Fruit fly (Drosophila melanogaster) whole organism, embryonic: ENCODE measurements around the gene ETHR.

Experiments used
- Adf1 ChIP-seq: fragments of 200-800 bp; sonication (Bioruptor generic); IDR thresholded peaks from 2 replicates; pipeline ENCODE4 v1.3.6; 2022; ENCODE audit warnings: missing biosample characterization, missing genetic modification characterization
- Blimp-1 ChIP-seq: fragments of 200-800 bp; sonication (Bioruptor generic); optimal IDR thresholded peaks from 3 replicates; lab custom pipeline; 2018; ENCODE audit warnings: missing biosample characterization, missing genetic modification characterization, mild to moderate bottlenecking, moderate library complexity, missing genetic modification reagents
- CG10274 ChIP-seq: fragments of 200-800 bp; sonication (Bioruptor generic); optimal IDR thresholded peaks from 3 replicates; lab custom pipeline; 2017; ENCODE audit warnings: missing biosample characterization, mild to moderate bottlenecking, missing genetic modification characterization
- CG10321 ChIP-seq: fragments of 200-800 bp; sonication (Bioruptor generic); IDR thresholded peaks from 2 replicates; pipeline ENCODE4 v1.3.6; 2022; ENCODE audit warnings: missing biosample characterization, missing genetic modification characterization
- CG10462 ChIP-seq: fragments of 200-800 bp; sonication (Bioruptor generic); optimal IDR thresholded peaks from 2 replicates; lab custom pipeline; 2016; ENCODE audit warnings: missing biosample characterization, missing genetic modification characterization
- CG12071 ChIP-seq: fragments of 200-800 bp; sonication (Bioruptor generic); optimal IDR thresholded peaks from 3 replicates; lab custom pipeline; 2018; ENCODE audit warnings: missing biosample characterization, mild to moderate bottlenecking, missing genetic modification characterization
- CG12219 ChIP-seq: fragments of 200-800 bp; sonication (Bioruptor generic); optimal IDR thresholded peaks from 3 replicates; lab custom pipeline; 2018; ENCODE audit warnings: missing biosample characterization, mild to moderate bottlenecking, missing genetic modification characterization
- CG12942 ChIP-seq: fragments of 200-800 bp; sonication (Bioruptor generic); optimal IDR thresholded peaks from 3 replicates; lab custom pipeline; 2016; ENCODE audit warnings: missing biosample characterization, missing genetic modification characterization
- CG14667 ChIP-seq: fragments of 200-800 bp; sonication (Bioruptor generic); IDR thresholded peaks from 2 replicates; pipeline ENCODE4 v1.3.6; 2022; ENCODE audit warnings: missing biosample characterization, missing genetic modification characterization
- CG17186 ChIP-seq: fragments of 200-800 bp; sonication (Bioruptor generic); optimal IDR thresholded peaks from 3 replicates; lab custom pipeline; 2017; ENCODE audit warnings: missing biosample characterization, missing genetic modification reagents, missing genetic modification characterization
- CG17328 ChIP-seq: fragments of 200-800 bp; sonication (Bioruptor generic); IDR thresholded peaks from 2 replicates; pipeline ENCODE4 v1.3.6; 2022; ENCODE audit warnings: missing biosample characterization, missing genetic modification characterization
- CG18011 ChIP-seq: fragments of 200-800 bp; sonication (Bioruptor generic); optimal IDR thresholded peaks from 2 replicates; lab custom pipeline; 2017; ENCODE audit warnings: missing biosample characterization, missing genetic modification characterization, mild to moderate bottlenecking, moderate library complexity, missing genotype
- CG3065 ChIP-seq: fragments of 200-800 bp; sonication (Bioruptor generic); optimal IDR thresholded peaks from 2 replicates; lab custom pipeline; 2016; ENCODE audit warnings: missing biosample characterization, missing genetic modification characterization
- CG3995 ChIP-seq: fragments of 200-800 bp; sonication (Bioruptor generic); optimal IDR thresholded peaks from 3 replicates; lab custom pipeline; 2016; ENCODE audit warnings: missing biosample characterization, missing genetic modification characterization
- CG4404 ChIP-seq: fragments of 200-800 bp; sonication (Bioruptor generic); IDR thresholded peaks from 2 replicates; pipeline ENCODE4 v1.3.6; 2022; ENCODE audit warnings: missing biosample characterization, missing genetic modification characterization
- CG4707 ChIP-seq: fragments of 200-800 bp; sonication (Bioruptor generic); optimal IDR thresholded peaks from 2 replicates; lab custom pipeline; 2018; ENCODE audit warnings: missing biosample characterization, mild to moderate bottlenecking, missing genetic modification characterization, moderate library complexity
- CG4820 ChIP-seq: fragments of 200-800 bp; sonication (Bioruptor generic); optimal IDR thresholded peaks from 3 replicates; lab custom pipeline; 2016; ENCODE audit warnings: missing biosample characterization, missing genetic modification characterization
- CG4854 ChIP-seq: fragments of 200-800 bp; sonication (Bioruptor generic); optimal IDR thresholded peaks from 2 replicates; lab custom pipeline; 2016; ENCODE audit warnings: missing biosample characterization, missing genetic modification characterization, inconsistent platforms
- CG6854 ChIP-seq: fragments of 200-800 bp; sonication (Bioruptor generic); optimal IDR thresholded peaks from 3 replicates; lab custom pipeline; 2017; ENCODE audit warnings: missing biosample characterization, mild to moderate bottlenecking, missing genetic modification characterization
- CG9817 ChIP-seq: fragments of 200-800 bp; sonication (Bioruptor generic); optimal IDR thresholded peaks from 2 replicates; lab custom pipeline; 2018; ENCODE audit warnings: missing biosample characterization, mild to moderate bottlenecking, missing genetic modification characterization, moderate library complexity
- CTCF ChIP-seq: fragments of 200-800 bp; sonication (Bioruptor generic); optimal IDR thresholded peaks from 2 replicates; lab custom pipeline; 2017; ENCODE audit warnings: missing biosample characterization, mild to moderate bottlenecking, missing genetic modification characterization, moderate library complexity
- CkIIα-i1 ChIP-seq: fragments of 200-800 bp; sonication (Bioruptor generic); IDR thresholded peaks from 2 replicates; pipeline ENCODE4 v1.3.6; 2022; ENCODE audit warnings: missing biosample characterization, missing genetic modification characterization
- ERR ChIP-seq: fragments of 200-800 bp; sonication (Bioruptor generic); optimal IDR thresholded peaks from 2 replicates; lab custom pipeline; 2016; ENCODE audit warnings: missing biosample characterization, missing genetic modification characterization
- Meics ChIP-seq: fragments of 200-800 bp; sonication (Bioruptor generic); optimal IDR thresholded peaks from 2 replicates; lab custom pipeline; 2017; ENCODE audit warnings: missing biosample characterization, mild to moderate bottlenecking, missing genetic modification characterization
- NC2α ChIP-seq: fragments of 200-800 bp; sonication (Bioruptor generic); optimal IDR thresholded peaks from 2 replicates; lab custom pipeline; 2016; ENCODE audit warnings: missing biosample characterization, missing genetic modification characterization
- NFAT ChIP-seq: fragments of 200-800 bp; sonication (Bioruptor generic); IDR thresholded peaks from 2 replicates; pipeline ENCODE4 v1.3.6; 2022; ENCODE audit warnings: missing biosample characterization, missing genetic modification characterization
- Opbp ChIP-seq: fragments of 200-800 bp; sonication (Bioruptor generic); IDR thresholded peaks from 3 replicates; pipeline ENCODE4 v1.3.6; 2022; ENCODE audit warnings: missing biosample characterization, missing genetic modification characterization; ENCODE audit not compliant: partially characterized antibody
- Sry-β ChIP-seq: fragments of 200-800 bp; sonication (Bioruptor generic); optimal IDR thresholded peaks from 2 replicates; lab custom pipeline; 2018; ENCODE audit warnings: missing biosample characterization, mild to moderate bottlenecking, missing genetic modification characterization, moderate library complexity
- Ssrp ChIP-seq: fragments of 200-800 bp; sonication (Bioruptor generic); optimal IDR thresholded peaks from 2 replicates; lab custom pipeline; 2018; ENCODE audit warnings: missing biosample characterization, mild to moderate bottlenecking, missing genetic modification characterization, moderate library complexity
- aop ChIP-seq: fragments of 200-800 bp; sonication (Bioruptor generic); IDR thresholded peaks from 2 replicates; pipeline ENCODE4 v1.3.6; 2022; ENCODE audit warnings: missing biosample characterization, missing genetic modification characterization
- ash1 ChIP-seq: fragments of 200-800 bp; sonication (Bioruptor generic); optimal IDR thresholded peaks from 2 replicates; lab custom pipeline; 2018; ENCODE audit warnings: missing biosample characterization, mild to moderate bottlenecking, missing genetic modification characterization
- bcd ChIP-seq: fragments of 200-800 bp; sonication (Bioruptor generic); optimal IDR thresholded peaks from 2 replicates; lab custom pipeline; 2017; ENCODE audit warnings: missing biosample characterization, mild to moderate bottlenecking, missing genetic modification characterization
- cato ChIP-seq: fragments of 200-800 bp; sonication (Bioruptor generic); optimal IDR thresholded peaks from 2 replicates; lab custom pipeline; 2016; ENCODE audit warnings: missing biosample characterization, missing genetic modification characterization, borderline replicate concordance
- chn ChIP-seq: fragments of 200-800 bp; sonication (Bioruptor generic); optimal IDR thresholded peaks from 2 replicates; lab custom pipeline; 2016; ENCODE audit warnings: missing biosample characterization, missing genetic modification characterization
- ewg ChIP-seq: fragments of 200-800 bp; sonication (Bioruptor generic); optimal IDR thresholded peaks from 3 replicates; lab custom pipeline; 2017; ENCODE audit warnings: mild to moderate bottlenecking, missing biosample characterization, missing genetic modification reagents, missing genetic modification characterization
- fu2 ChIP-seq: fragments of 200-800 bp; sonication (Bioruptor generic); optimal IDR thresholded peaks from 2 replicates; lab custom pipeline; 2016; ENCODE audit warnings: missing biosample characterization, missing genetic modification characterization
- gce ChIP-seq: fragments of 200-800 bp; sonication (Bioruptor generic); IDR thresholded peaks from 3 replicates; pipeline ENCODE4 v1.3.6; 2022; ENCODE audit warnings: missing biosample characterization, missing genetic modification characterization
- gem ChIP-seq: fragments of 200-800 bp; sonication (Bioruptor generic); optimal IDR thresholded peaks from 2 replicates; lab custom pipeline; 2019; ENCODE audit warnings: missing biosample characterization, mild to moderate bottlenecking, missing genetic modification characterization, moderate library complexity
- h ChIP-seq: fragments of >200 bp; optimal IDR thresholded peaks from 2 replicates; lab custom pipeline; 2017
- jigr1 ChIP-seq: fragments of 200-800 bp; sonication (Bioruptor generic); IDR thresholded peaks from 3 replicates; pipeline ENCODE4 v1.3.6; 2022; ENCODE audit warnings: missing biosample characterization, missing genetic modification characterization
- jing ChIP-seq: fragments of 200-800 bp; sonication (Bioruptor generic); optimal IDR thresholded peaks from 2 replicates; lab custom pipeline; 2018; ENCODE audit warnings: missing biosample characterization, mild to moderate bottlenecking, missing genetic modification characterization
- klu ChIP-seq: fragments of 200-800 bp; sonication (Bioruptor generic); IDR thresholded peaks from 2 replicates; pipeline ENCODE4 v1.3.6; 2022; ENCODE audit warnings: missing biosample characterization, missing genetic modification characterization
- lmd ChIP-seq: fragments of 200-800 bp; sonication (Bioruptor generic); IDR thresholded peaks from 2 replicates; pipeline ENCODE4 v1.3.6; 2022; ENCODE audit warnings: missing biosample characterization, missing genetic modification characterization
- pnt ChIP-seq: fragments of 200-800 bp; sonication (Bioruptor generic); optimal IDR thresholded peaks from 3 replicates; lab custom pipeline; 2016; ENCODE audit warnings: missing biosample characterization, missing genetic modification characterization
- sisA ChIP-seq: fragments of 200-800 bp; sonication (Bioruptor generic); IDR thresholded peaks from 2 replicates; pipeline ENCODE4 v1.3.6; 2022; ENCODE audit warnings: missing biosample characterization, missing genetic modification characterization
- so ChIP-seq: fragments of 200-800 bp; sonication (Bioruptor generic); IDR thresholded peaks from 3 replicates; pipeline ENCODE4 v1.3.6; 2022; ENCODE audit warnings: missing biosample characterization, missing genetic modification characterization
- stc ChIP-seq: fragments of 200-800 bp; sonication (Bioruptor generic); IDR thresholded peaks from 2 replicates; pipeline ENCODE4 v1.3.6; 2022; ENCODE audit warnings: missing biosample characterization, missing genetic modification characterization
- stwl ChIP-seq: fragments of 200-800 bp; sonication (Bioruptor generic); optimal IDR thresholded peaks from 3 replicates; lab custom pipeline; 2018; ENCODE audit warnings: missing biosample characterization, mild to moderate bottlenecking, missing genetic modification characterization, moderate library complexity
- trh ChIP-seq: fragments of 200-800 bp; sonication (Bioruptor generic); optimal IDR thresholded peaks from 2 replicates; lab custom pipeline; 2016; ENCODE audit warnings: missing biosample characterization, missing genetic modification characterization
- unpg ChIP-seq: fragments of 200-800 bp; sonication (Bioruptor generic); optimal IDR thresholded peaks from 3 replicates; lab custom pipeline; 2018; ENCODE audit warnings: missing biosample characterization, mild to moderate bottlenecking, missing genetic modification characterization, moderate library complexity
- zen ChIP-seq: fragments of 200-800 bp; sonication (Bioruptor generic); optimal IDR thresholded peaks from 3 replicates; lab custom pipeline; 2018; ENCODE audit warnings: missing biosample characterization, mild to moderate bottlenecking, missing genetic modification characterization, moderate library complexity

The ETHR gene

DNA sequence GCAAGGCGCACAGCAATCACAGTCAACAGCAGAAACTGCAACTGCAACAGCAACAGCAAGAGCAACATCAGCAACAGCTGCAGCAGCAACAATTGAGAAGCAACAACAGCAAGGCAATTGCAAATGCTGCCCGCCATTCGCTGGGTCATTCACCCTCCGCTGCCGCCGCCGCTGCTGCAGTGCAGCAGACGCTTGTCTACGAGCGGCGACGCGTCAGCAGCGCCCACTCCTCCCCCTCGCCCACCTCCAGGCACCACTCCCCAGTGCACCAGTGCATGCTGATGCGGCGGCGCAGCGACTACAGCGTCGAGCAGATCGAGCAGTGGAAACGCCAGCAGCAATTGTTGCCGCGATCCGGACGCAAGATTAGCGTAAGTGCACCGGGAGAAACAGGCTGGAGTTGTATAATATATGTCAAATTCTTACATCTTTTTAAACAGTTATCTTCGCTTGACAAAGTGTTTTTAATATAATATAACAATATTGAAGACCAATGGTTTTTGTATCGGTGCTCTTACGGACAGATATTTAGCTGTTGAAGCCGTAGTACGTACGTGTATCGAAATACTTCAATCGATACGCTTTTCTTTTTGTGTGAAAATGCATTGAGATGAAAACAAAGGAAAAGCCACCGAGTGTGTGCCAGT lies 41.0 kb upstream of the ETHR start (continued):
- TF ChIP-seq CG3995 (GFP tag; lab: Kevin White, UChicago), result no peak
- no peak for TF ChIP-seq Sry-β (GFP tag; lab: Kevin White, UChicago)
- TF ChIP-seq sisA (GFP tag; lab: Robert Waterston, UW), result peak; percentile 57
- no peak for TF ChIP-seq CG10274 (GFP tag; lab: Kevin White, UChicago)
- no peak for TF ChIP-seq cato (GFP tag; lab: Kevin White, UChicago)
- TF ChIP-seq CG4854, result no peak
- no peak for TF ChIP-seq h
- TF ChIP-seq CG4404 (GFP tag; lab: Robert Waterston, UW), result no peak
- no peak for TF ChIP-seq gem
- peak; percentile 41; the same call in 1 of the 2 replicates for TF ChIP-seq lmd (GFP tag; lab: Robert Waterston, UW)
- no peak for TF ChIP-seq Meics (GFP tag; lab: Kevin White, UChicago)
- peak; percentile 29 for TF ChIP-seq CG4820 (GFP tag; lab: Kevin White, UChicago)
- TF ChIP-seq aop, result no peak
- peak; percentile 18 for TF ChIP-seq jing
- TF ChIP-seq CG10321 (GFP tag; lab: Robert Waterston, UW), result no peak
- TF ChIP-seq fu2 (GFP tag; lab: Kevin White, UChicago), result no peak
- TF ChIP-seq CG14667 (GFP tag; lab: Robert Waterston, UW), result peak; percentile 28; the same call in 1 of the 2 replicates
- no peak for TF ChIP-seq CG6854 (GFP tag; lab: Kevin White, UChicago)
- no peak for TF ChIP-seq CkIIα-i1 (GFP tag; lab: Robert Waterston, UW)
- TF ChIP-seq trh, result no peak
- no peak for TF ChIP-seq ash1 (GFP tag; lab: Kevin White, UChicago)
- no peak for TF ChIP-seq NFAT (GFP tag; lab: Robert Waterston, UW)
- TF ChIP-seq Opbp, result no peak; the same call in 2 of the 3 replicates
- TF ChIP-seq CG4707, result peak; percentile 19
- peak; percentile 43 for TF ChIP-seq chn (GFP tag; lab: Kevin White, UChicago)
- no peak for TF ChIP-seq CG3065 (GFP tag; lab: Kevin White, UChicago)
- no peak for TF ChIP-seq klu (GFP tag; lab: Robert Waterston, UW)
- no peak for TF ChIP-seq ERR (GFP tag; lab: Kevin White, UChicago)
- TF ChIP-seq unpg (GFP tag; lab: Kevin White, UChicago), result peak; percentile 14
- peak; percentile 14 for TF ChIP-seq CTCF (GFP tag; lab: Kevin White, UChicago)
- TF ChIP-seq bcd, result peak; percentile 34
- no peak for TF ChIP-seq CG12071 (GFP tag; lab: Kevin White, UChicago)
- no peak for TF ChIP-seq CG9817 (tag; lab: Kevin White, UChicago)
- no peak for TF ChIP-seq CG12942 (GFP tag; lab: Kevin White, UChicago)
- TF ChIP-seq CG17186 (GFP tag; lab: Kevin White, UChicago), result no peak
- no peak for TF ChIP-seq CG10462 (GFP tag; lab: Kevin White, UChicago)
- peak; percentile 45 for TF ChIP-seq Adf1
- TF ChIP-seq stc, result peak; percentile 55; the same call in 1 of the 2 replicates
- no peak for TF ChIP-seq stwl (tag; lab: Kevin White, UChicago)
- TF ChIP-seq CG18011, result no peak
- no peak for TF ChIP-seq pnt (GFP tag; lab: Kevin White, UChicago)
- TF ChIP-seq CG12219 (GFP tag; lab: Kevin White, UChicago), result peak; percentile 5
- TF ChIP-seq Blimp-1 (GFP tag; lab: Kevin White, UChicago), result peak; percentile 66
- TF ChIP-seq so (GFP tag; lab: Robert Waterston, UW), result peak; percentile 50; the same call in 1 of the 3 replicates
- peak; percentile 68; the same call in 2 of the 3 replicates for TF ChIP-seq gce (GFP tag; lab: Robert Waterston, UW)
- TF ChIP-seq ewg (GFP tag; lab: Kevin White, UChicago), result peak; percentile 34
- no peak for TF ChIP-seq zen (tag; lab: Kevin White, UChicago)
- TF ChIP-seq Ssrp (tag; lab: Kevin White, UChicago), result peak; percentile 46
- peak; percentile 37; the same call in 1 of the 2 replicates for TF ChIP-seq CG17328 (GFP tag; lab: Robert Waterston, UW)
- TF ChIP-seq jigr1, result no peak
- no peak for TF ChIP-seq NC2α (GFP tag; lab: Kevin White, UChicago)
